Worm (Caenorhabditis elegans) whole organism, young adult: ENCODE data around the gene C17H11.1.

ENCODE experiments used
- B0261.1 ChIP-seq: sonication (generic microtip); optimal IDR thresholded peaks from 2 replicates; lab custom pipeline; 2016; ENCODE audit warnings: mild to moderate bottlenecking, missing genetic modification characterization, moderate library complexity, missing compliant biosample characterization
- aptf-2 ChIP-seq: fragments of 200-800 bp; sonication (Bioruptor generic); conservative IDR thresholded peaks from 2 replicates; pipeline ENCODE4 v1.3.6; 2022; ENCODE audit warnings: missing genetic modification reagents, missing genetic modification characterization, missing compliant biosample characterization
- egl-18 ChIP-seq: fragments of 200-800 bp; sonication (Bioruptor generic); IDR thresholded peaks from 2 replicates; pipeline ENCODE4 v1.3.6; 2022; ENCODE audit warnings: missing genetic modification reagents, missing genetic modification characterization, missing compliant biosample characterization
- hmg-1.2 ChIP-seq: fragments of 200-800 bp; sonication (Bioruptor generic); IDR thresholded peaks from 2 replicates; pipeline ENCODE4 v1.3.6; 2022; ENCODE audit warnings: missing genetic modification reagents, missing genetic modification characterization, missing compliant biosample characterization

DNA sequence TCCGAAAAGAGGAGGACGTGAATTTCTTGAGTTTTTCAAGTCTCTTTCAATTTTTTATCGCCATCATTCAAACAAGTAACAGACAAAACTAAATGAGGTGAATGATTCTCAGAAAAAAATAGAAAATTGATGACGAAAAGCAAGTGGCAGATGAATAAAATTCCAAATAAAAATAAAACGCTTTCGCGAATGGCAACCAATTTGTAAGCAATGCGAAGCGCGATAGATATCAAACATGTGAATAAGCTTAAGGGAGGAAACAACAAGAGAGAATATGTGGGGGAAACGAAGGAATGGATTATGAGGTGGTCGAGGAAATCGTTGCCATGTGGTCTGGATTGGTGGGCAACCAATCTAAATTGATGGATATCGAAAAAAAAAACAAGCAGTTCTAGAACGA, 30.8 kb downstream of the C17H11.1 start:
- TF ChIP-seq aptf-2 (no peak), hmg-1.2 (no peak), egl-18 (GFP tag; lab: Robert Waterston, UW) (no peak), B0261.1 (tag; lab: Kevin White, UChicago) (no peak)
